Fruit fly (Drosophila melanogaster) whole organism, embryonic: ENCODE measurements around the gene Uck.

Experiments used
- Atf3 ChIP-seq: fragments of 200-800 bp; sonication (Bioruptor generic); optimal IDR thresholded peaks from 3 replicates; lab custom pipeline; 2016; ENCODE audit warnings: missing biosample characterization, missing genetic modification characterization
- BEAF-32 ChIP-seq: fragments of 200-800 bp; sonication (Bioruptor generic); optimal IDR thresholded peaks from 3 replicates; lab custom pipeline; 2017; ENCODE audit warnings: missing biosample characterization, missing genetic modification characterization, mild to moderate bottlenecking, moderate library complexity, missing genetic modification reagents
- CG11695 ChIP-seq: fragments of 200-800 bp; sonication (Bioruptor generic); IDR thresholded peaks from 3 replicates; pipeline ENCODE4 v1.3.6; 2022; ENCODE audit warnings: missing biosample characterization, missing genetic modification characterization
- CG12391 ChIP-seq: fragments of 200-800 bp; sonication (Bioruptor generic); optimal IDR thresholded peaks from 3 replicates; lab custom pipeline; 2018; ENCODE audit warnings: missing biosample characterization, mild to moderate bottlenecking, missing genetic modification characterization, moderate library complexity
- CG13287 ChIP-seq: fragments of 200-800 bp; sonication (Bioruptor generic); IDR thresholded peaks from 2 replicates; pipeline ENCODE4 v1.3.6; 2022; ENCODE audit warnings: missing biosample characterization, missing genetic modification characterization; ENCODE audit not compliant: partially characterized antibody
- CG15011 ChIP-seq: fragments of 200-800 bp; sonication (Bioruptor generic); optimal IDR thresholded peaks from 3 replicates; lab custom pipeline; 2018; ENCODE audit warnings: missing biosample characterization, mild to moderate bottlenecking, missing genetic modification characterization
- CG15073 ChIP-seq: fragments of 200-800 bp; sonication (Bioruptor generic); optimal IDR thresholded peaks from 2 replicates; lab custom pipeline; 2016; ENCODE audit warnings: missing biosample characterization, missing genetic modification characterization
- CG15269 ChIP-seq: fragments of 200-800 bp; sonication (Bioruptor generic); optimal IDR thresholded peaks from 2 replicates; lab custom pipeline; 2018; ENCODE audit warnings: missing biosample characterization, mild to moderate bottlenecking, missing genetic modification characterization, moderate library complexity
- CG17802 ChIP-seq: fragments of 200-800 bp; sonication (Bioruptor generic); optimal IDR thresholded peaks from 2 replicates; lab custom pipeline; 2018; ENCODE audit warnings: missing biosample characterization, mild to moderate bottlenecking, missing genetic modification characterization, moderate library complexity
- CG18476 ChIP-seq: fragments of 200-800 bp; sonication (Bioruptor generic); optimal IDR thresholded peaks from 2 replicates; lab custom pipeline; 2016; ENCODE audit warnings: missing biosample characterization, mild to moderate bottlenecking, missing genetic modification characterization
- CG2120 ChIP-seq: fragments of 200-800 bp; sonication (Bioruptor generic); optimal IDR thresholded peaks from 3 replicates; lab custom pipeline; 2016; ENCODE audit warnings: missing biosample characterization, missing genetic modification characterization
- CG31365 ChIP-seq: fragments of 200-800 bp; sonication (Bioruptor generic); optimal IDR thresholded peaks from 2 replicates; lab custom pipeline; 2018; ENCODE audit warnings: missing biosample characterization, mild to moderate bottlenecking, missing genetic modification characterization
- CG4854 ChIP-seq: fragments of 200-800 bp; sonication (Bioruptor generic); optimal IDR thresholded peaks from 2 replicates; lab custom pipeline; 2016; ENCODE audit warnings: missing biosample characterization, missing genetic modification characterization, inconsistent platforms
- CG6175 ChIP-seq: fragments of 200-800 bp; sonication (Bioruptor generic); IDR thresholded peaks from 3 replicates; pipeline ENCODE4 v1.3.6; 2022; ENCODE audit warnings: missing biosample characterization, missing genetic modification characterization
- CG6765 ChIP-seq: fragments of 200-800 bp; sonication (Bioruptor generic); optimal IDR thresholded peaks from 3 replicates; lab custom pipeline; 2017; ENCODE audit warnings: missing biosample characterization, mild to moderate bottlenecking, missing genetic modification characterization
- CG7357 ChIP-seq: fragments of 200-800 bp; sonication (Bioruptor generic); IDR thresholded peaks from 3 replicates; pipeline ENCODE4 v1.3.6; 2022; ENCODE audit warnings: missing biosample characterization, missing genetic modification characterization
- CG7786 ChIP-seq: fragments of 200-800 bp; sonication (Bioruptor generic); optimal IDR thresholded peaks from 2 replicates; lab custom pipeline; 2016; ENCODE audit warnings: missing biosample characterization, missing genetic modification characterization
- CG7987 ChIP-seq: fragments of 200-800 bp; sonication (Bioruptor generic); optimal IDR thresholded peaks from 2 replicates; lab custom pipeline; 2018; ENCODE audit warnings: missing biosample characterization, mild to moderate bottlenecking, missing genetic modification characterization, moderate library complexity
- CG8281 ChIP-seq: fragments of 200-800 bp; sonication (Bioruptor generic); optimal IDR thresholded peaks from 2 replicates; lab custom pipeline; 2018; ENCODE audit warnings: missing biosample characterization, mild to moderate bottlenecking, missing genetic modification characterization, moderate library complexity
- CG8388 ChIP-seq: fragments of 200-800 bp; sonication (Bioruptor generic); optimal IDR thresholded peaks from 2 replicates; lab custom pipeline; 2019; ENCODE audit warnings: missing biosample characterization, mild to moderate bottlenecking, missing genetic modification characterization, moderate library complexity
- CG9797 ChIP-seq: fragments of 200-800 bp; sonication (Bioruptor generic); optimal IDR thresholded peaks from 3 replicates; lab custom pipeline; 2018; ENCODE audit warnings: missing biosample characterization, mild to moderate bottlenecking, missing genetic modification characterization
- Doc3 ChIP-seq: fragments of 200-800 bp; sonication (Bioruptor generic); IDR thresholded peaks from 3 replicates; pipeline ENCODE4 v1.3.6; 2022; ENCODE audit warnings: missing biosample characterization, missing genetic modification characterization; ENCODE audit not compliant: partially characterized antibody
- Dp ChIP-seq: fragments of 200-800 bp; sonication (Bioruptor generic); optimal IDR thresholded peaks from 2 replicates; lab custom pipeline; 2018; ENCODE audit warnings: missing biosample characterization, mild to moderate bottlenecking, missing genetic modification characterization, moderate library complexity
- Ets97D ChIP-seq: fragments of 200-800 bp; sonication (Bioruptor generic); optimal IDR thresholded peaks from 3 replicates; lab custom pipeline; 2016; ENCODE audit warnings: missing biosample characterization, missing genetic modification characterization
- MBD-R2 ChIP-seq: fragments of 200-800 bp; sonication (Bioruptor generic); IDR thresholded peaks from 2 replicates; pipeline ENCODE4 v1.3.6; 2022; ENCODE audit warnings: missing biosample characterization, missing genetic modification characterization
- Nf-YA ChIP-seq: fragments of 200-800 bp; sonication (Bioruptor generic); IDR thresholded peaks from 2 replicates; pipeline ENCODE4 v1.3.6; 2022; ENCODE audit warnings: missing biosample characterization, missing genetic modification characterization
- NfI ChIP-seq: fragments of 200-800 bp; sonication (Bioruptor generic); optimal IDR thresholded peaks from 3 replicates; lab custom pipeline; 2018; ENCODE audit warnings: missing biosample characterization, mild to moderate bottlenecking, missing genetic modification characterization, moderate library complexity
- Oli ChIP-seq: fragments of 200-800 bp; sonication (Bioruptor generic); optimal IDR thresholded peaks from 2 replicates; lab custom pipeline; 2018; ENCODE audit warnings: missing biosample characterization, mild to moderate bottlenecking, missing genetic modification characterization, moderate library complexity
- Opbp ChIP-seq: fragments of 200-800 bp; sonication (Bioruptor generic); IDR thresholded peaks from 3 replicates; pipeline ENCODE4 v1.3.6; 2022; ENCODE audit warnings: missing biosample characterization, missing genetic modification characterization; ENCODE audit not compliant: partially characterized antibody
- Sin3A ChIP-seq: fragments of >200 bp; optimal IDR thresholded peaks from 2 replicates; lab custom pipeline; 2018
- Sox100B ChIP-seq: fragments of 200-800 bp; sonication (Bioruptor generic); optimal IDR thresholded peaks from 3 replicates; lab custom pipeline; 2018; ENCODE audit warnings: missing biosample characterization, mild to moderate bottlenecking, missing genetic modification characterization
- croc ChIP-seq: fragments of 200-800 bp; sonication (Bioruptor generic); conservative IDR thresholded peaks from 3 replicates; pipeline ENCODE4 v1.3.6; 2022; ENCODE audit warnings: missing biosample characterization, missing genetic modification characterization
- danr ChIP-seq: fragments of 200-800 bp; sonication (Bioruptor generic); IDR thresholded peaks from 2 replicates; pipeline ENCODE4 v1.3.6; 2022; ENCODE audit warnings: missing biosample characterization, missing genetic modification characterization
- disco-r ChIP-seq: fragments of 200-800 bp; sonication (Bioruptor generic); optimal IDR thresholded peaks from 2 replicates; lab custom pipeline; 2016; ENCODE audit warnings: missing biosample characterization, missing genetic modification characterization
- dpn ChIP-seq, 2 experiments: fragments of 200-800 bp; sonication (Bioruptor generic); optimal IDR thresholded peaks; 3 replicates each; lab custom pipeline; 2016; ENCODE audit warnings: missing biosample characterization in 2 of 2, missing genetic modification characterization in 2 of 2
- emc ChIP-seq: fragments of 200-800 bp; sonication (Bioruptor generic); optimal IDR thresholded peaks from 2 replicates; lab custom pipeline; 2016; ENCODE audit warnings: missing biosample characterization, missing genetic modification characterization
- gsb ChIP-seq: fragments of 200-800 bp; sonication (Bioruptor generic); IDR thresholded peaks from 2 replicates; pipeline ENCODE4 v1.3.6; 2022; ENCODE audit warnings: missing biosample characterization, missing genetic modification characterization
- nmo ChIP-seq: fragments of 200-800 bp; sonication (Bioruptor generic); optimal IDR thresholded peaks from 2 replicates; lab custom pipeline; 2018; ENCODE audit warnings: missing biosample characterization, mild to moderate bottlenecking, missing genetic modification characterization, moderate library complexity
- otp ChIP-seq: fragments of 200-800 bp; sonication (Bioruptor generic); IDR thresholded peaks from 3 replicates; pipeline ENCODE4, ENCODE4 v1.3.6; 2022; ENCODE audit warnings: missing biosample characterization, missing genetic modification characterization
- pan ChIP-seq, 4 experiments: fragments of >200 bp in 3 of 4; fragments of 200-800 bp in 1 of 4; sonication (Bioruptor generic) in 1 of 4; optimal IDR thresholded peaks in 3 of 4; IDR thresholded peaks in 1 of 4; 2 replicates each; pipeline versions ENCODE4 v1.3.6 to Lab custom; 2017 to 2022; ENCODE audit warnings: missing biosample characterization in 2 of 4, missing genetic modification characterization in 2 of 4, mixed read lengths in 1 of 4
- psq ChIP-seq: fragments of 200-800 bp; sonication (Bioruptor generic); optimal IDR thresholded peaks from 2 replicates; lab custom pipeline; 2017; ENCODE audit warnings: missing biosample characterization, missing genetic modification characterization
- schlank ChIP-seq: fragments of 200-800 bp; sonication (Bioruptor generic); optimal IDR thresholded peaks from 2 replicates; lab custom pipeline; 2018; ENCODE audit warnings: missing biosample characterization, mild to moderate bottlenecking, missing genetic modification characterization
- sqz ChIP-seq: fragments of 200-800 bp; sonication (Bioruptor generic); optimal IDR thresholded peaks from 3 replicates; lab custom pipeline; 2018; ENCODE audit warnings: missing biosample characterization, mild to moderate bottlenecking, missing genetic modification characterization
- stc ChIP-seq: fragments of 200-800 bp; sonication (Bioruptor generic); IDR thresholded peaks from 2 replicates; pipeline ENCODE4 v1.3.6; 2022; ENCODE audit warnings: missing biosample characterization, missing genetic modification characterization
- stwl ChIP-seq: fragments of 200-800 bp; sonication (Bioruptor generic); optimal IDR thresholded peaks from 3 replicates; lab custom pipeline; 2018; ENCODE audit warnings: missing biosample characterization, mild to moderate bottlenecking, missing genetic modification characterization, moderate library complexity
- tx ChIP-seq: fragments of 200-800 bp; sonication (Bioruptor generic); optimal IDR thresholded peaks from 2 replicates; lab custom pipeline; 2016; ENCODE audit warnings: missing biosample characterization, missing genetic modification characterization
- unpg ChIP-seq: fragments of 200-800 bp; sonication (Bioruptor generic); optimal IDR thresholded peaks from 3 replicates; lab custom pipeline; 2018; ENCODE audit warnings: missing biosample characterization, mild to moderate bottlenecking, missing genetic modification characterization, moderate library complexity
- zen ChIP-seq: fragments of 200-800 bp; sonication (Bioruptor generic); optimal IDR thresholded peaks from 3 replicates; lab custom pipeline; 2018; ENCODE audit warnings: missing biosample characterization, mild to moderate bottlenecking, missing genetic modification characterization, moderate library complexity

Gene Uck

dm6 chr3R:24318217-24319082 is 28.5 kb downstream of the Uck start, which contains the start of the genes Nab2 and BRWD3 (continued):
- TF ChIP-seq CG2120 (GFP tag; lab: Kevin White, UChicago) (peak; percentile 38), zen (tag; lab: Kevin White, UChicago) (peak; percentile 28), Atf3 (GFP tag; lab: Kevin White, UChicago) (no peak), CG31365 (tag; lab: Kevin White, UChicago) (no peak), Oli (no peak), sqz (GFP tag; lab: Kevin White, UChicago) (peak; percentile 50), CG8388 (no peak), tx (no peak), Dp (GFP tag; lab: Kevin White, UChicago) (peak; percentile 47), pan (optimal IDR thresholded peaks at IDR 0.05; lab: Kevin White, UChicago) (no peak), pan (GFP tag; optimal IDR thresholded peaks at IDR 0.05 in 1 of 2, IDR thresholded peaks at IDR 0.05 in 1 of 2) (peak in 1 of 2 experiments; percentile 31), croc (no peak), nmo (GFP tag; lab: Kevin White, UChicago) (peak; percentile 70), Sin3A (lab: Kevin White, UChicago) (peak; percentile 18), Doc3 (peak; percentile 33), CG17802 (tag; lab: Kevin White, UChicago) (no peak), dpn (GFP tag; optimal IDR thresholded peaks at IDR 0.05; lab: Kevin White, UChicago) (peak in 1 of 2 experiments; percentile 15), CG4854 (GFP tag; lab: Kevin White, UChicago) (no peak), CG7786 (no peak), emc (no peak), CG15073 (GFP tag; lab: Kevin White, UChicago) (no peak), otp (no peak), CG11695 (no peak), CG15011 (no peak), CG8281 (tag; lab: Kevin White, UChicago) (no peak), psq (no peak), NfI (GFP tag; lab: Kevin White, UChicago) (peak; percentile 31), Sox100B (GFP tag; lab: Kevin White, UChicago) (no peak), danr (GFP tag; lab: Robert Waterston, UW) (no peak), CG7987 (GFP tag; lab: Kevin White, UChicago) (no peak), stwl (peak; percentile 23), CG7357 (GFP tag; lab: Robert Waterston, UW) (peak; percentile 41; the same call in 1 of the 3 replicates), gsb (GFP tag; lab: Robert Waterston, UW) (no peak), CG15269 (no peak), CG18476 (peak; percentile 44), CG12391 (peak; percentile 62), schlank (tag; lab: Kevin White, UChicago) (no peak), Nf-YA (GFP tag; lab: Robert Waterston, UW) (no peak), disco-r (GFP tag; lab: Kevin White, UChicago) (no peak), CG6765 (GFP tag; lab: Kevin White, UChicago) (no peak), CG13287 (GFP tag; lab: Robert Waterston, UW) (peak; percentile 52), stc (GFP tag; lab: Robert Waterston, UW) (peak; percentile 36; the same call in 1 of the 2 replicates), CG6175 (GFP tag; lab: Robert Waterston, UW) (no peak), CG9797 (peak; percentile 4), Ets97D (GFP tag; lab: Kevin White, UChicago) (peak; percentile 19), unpg (GFP tag; lab: Kevin White, UChicago) (no peak), MBD-R2 (GFP tag; lab: Robert Waterston, UW) (peak; percentile 67), BEAF-32 (GFP tag; lab: Kevin White, UChicago) (peak; percentile 76), Opbp (GFP tag; lab: Robert Waterston, UW) (peak; percentile 85)
